Fruit fly (Drosophila melanogaster) whole organism, wandering third instar larva: ENCODE data around the gene Apoltp.

Experiments used
- br ChIP-seq: fragments of 200-800 bp; sonication (Bioruptor generic); optimal IDR thresholded peaks from 2 replicates; lab custom pipeline; 2016; ENCODE audit warnings: missing biosample characterization, missing genetic modification characterization
- foxo ChIP-seq, 2 experiments: fragments of 200-800 bp; sonication (Bioruptor generic); optimal IDR thresholded peaks; 2 replicates in 1 of 2; 3 replicates in 1 of 2; lab custom pipeline; 2016 to 2017; ENCODE audit warnings: missing biosample characterization in 2 of 2, missing genetic modification characterization in 2 of 2
- h ChIP-seq: fragments of 200-800 bp; sonication (Bioruptor generic); optimal IDR thresholded peaks from 3 replicates; lab custom pipeline; 2016; ENCODE audit warnings: missing biosample characterization, mild to moderate bottlenecking, missing genetic modification characterization
- usp ChIP-seq: fragments of >200 bp; optimal IDR thresholded peaks from 2 replicates; lab custom pipeline; 2017; ENCODE audit warnings: missing biosample characterization, missing genetic modification characterization

DNA sequence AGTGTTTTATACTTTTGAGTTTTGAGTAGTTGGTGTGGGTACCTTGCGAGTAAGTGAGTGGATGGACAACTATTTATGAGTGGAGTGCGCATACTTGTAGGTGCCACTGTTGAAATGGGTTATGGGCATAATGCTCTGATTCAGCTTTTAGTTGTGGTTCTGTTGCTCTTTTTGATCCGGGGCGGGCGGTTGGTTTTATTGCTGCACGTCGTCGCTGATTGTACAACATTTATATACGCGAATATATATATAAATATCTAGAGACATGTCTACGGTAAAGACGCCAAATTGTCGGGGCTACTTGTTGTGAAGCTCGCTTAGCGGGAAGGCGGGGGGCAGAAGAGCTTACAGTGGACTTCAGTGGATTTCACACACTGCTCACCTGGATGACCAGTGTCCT lies 50.1 kb downstream of the Apoltp start:
- TF ChIP-seq h = no peak
- no peak for TF ChIP-seq br
- no peak for TF ChIP-seq usp (GFP tag; lab: Kevin White, UChicago)
- no peak for TF ChIP-seq foxo (GFP tag; optimal IDR thresholded peaks at IDR 0.05; lab: Kevin White, UChicago)
